Fruit fly (Drosophila melanogaster) whole organism: ENCODE results near the gene CG15404.

Source experiments
- Dll ChIP-seq: fragments of >200 bp; optimal IDR thresholded peaks from 2 replicates; lab custom pipeline; 2017
- EcR ChIP-seq, 2 experiments: fragments of >200 bp; optimal IDR thresholded peaks; 2 replicates each; lab custom pipeline; 2017; ENCODE audit warnings: missing biosample characterization in 2 of 2, missing genetic modification characterization in 2 of 2, missing genetic modification reagents in 2 of 2
- pan ChIP-seq: fragments of >200 bp; optimal IDR thresholded peaks from 2 replicates; lab custom pipeline; 2017
- psq ChIP-seq: fragments of >200 bp; optimal IDR thresholded peaks from 2 replicates; lab custom pipeline; 2017
- usp ChIP-seq: fragments of >200 bp; optimal IDR thresholded peaks from 2 replicates; lab custom pipeline; 2017; ENCODE audit warnings: missing biosample characterization, missing genetic modification characterization, mixed read lengths

- TF ChIP-seq usp (GFP tag; lab: Kevin White, UChicago) (no peak), EcR (GFP tag; optimal IDR thresholded peaks at IDR 0.05; lab: Kevin White, UChicago) (no peak), Dll (lab: Kevin White, UChicago) (no peak), pan (no peak), psq (lab: Kevin White, UChicago) (no peak)
Measured at dm6 chr2L:3158260-3159072, 15.3 kb upstream of the CG15404 start.
